Worm (Caenorhabditis elegans) whole organism, L3 larva: ENCODE data around the gene F54D8.10.

Experiments used
- R02D3.7 ChIP-seq: fragments of 150-350 bp; optimal IDR thresholded peaks from 2 replicates; lab custom pipeline; 2014; ENCODE audit warnings: missing biosample characterization, missing genetic modification characterization
- ZK546.5 ChIP-seq: sonication (generic microtip); optimal IDR thresholded peaks from 2 replicates; lab custom pipeline; 2017; ENCODE audit warnings: missing biosample characterization, missing genetic modification characterization
- aly-2 ChIP-seq: fragments of 150-350 bp; optimal IDR thresholded peaks from 2 replicates; lab custom pipeline; 2014; ENCODE audit warnings: missing biosample characterization, missing genetic modification characterization
- egl-27 ChIP-seq: sonication (generic microtip); optimal IDR thresholded peaks from 4 replicates; lab custom pipeline; 2017; ENCODE audit warnings: missing biosample characterization, missing genetic modification reagents, missing genetic modification characterization
- elt-3 ChIP-seq, 3 experiments: fragments of 150-350 bp in 1 of 3; sonication (generic microtip) in 2 of 3; optimal IDR thresholded peaks; 2 replicates in 2 of 3; 4 replicates in 1 of 3; lab custom pipeline; 2014 to 2017; ENCODE audit warnings: missing biosample characterization in 3 of 3, missing genetic modification characterization in 3 of 3
- fkh-10 ChIP-seq: sonication (generic microtip); optimal IDR thresholded peaks from 2 replicates; lab custom pipeline; 2017; ENCODE audit warnings: missing biosample characterization, missing genetic modification reagents, missing genetic modification characterization
- fkh-2 ChIP-seq: fragments of 150-350 bp; optimal IDR thresholded peaks from 2 replicates; lab custom pipeline; 2014; ENCODE audit warnings: missing biosample characterization, missing genetic modification reagents, missing genetic modification characterization
- hmg-11 ChIP-seq: sonication (generic microtip); optimal IDR thresholded peaks from 2 replicates; lab custom pipeline; 2016; ENCODE audit warnings: missing genetic modification characterization, missing compliant biosample characterization
- lin-39 ChIP-seq: fragments of 150-350 bp; optimal IDR thresholded peaks from 2 replicates; lab custom pipeline; 2018; ENCODE audit warnings: missing biosample characterization, missing genetic modification reagents, missing genetic modification characterization
- nhr-28 ChIP-seq: fragments of 150-350 bp; optimal IDR thresholded peaks from 2 replicates; lab custom pipeline; 2014; ENCODE audit warnings: missing biosample characterization, missing genetic modification characterization
- unc-62 ChIP-seq: fragments of 150-350 bp; sonication (generic microtip); optimal IDR thresholded peaks from 4 replicates; lab custom pipeline; 2014; ENCODE audit warnings: missing biosample characterization, missing genetic modification reagents, missing genetic modification characterization
- ztf-11 ChIP-seq: fragments of 150-350 bp; optimal IDR thresholded peaks from 2 replicates; lab custom pipeline; 2014; ENCODE audit warnings: missing biosample characterization, missing genetic modification characterization

- no peak for TF ChIP-seq ZK546.5
- no peak for TF ChIP-seq unc-62 (GFP tag; lab: Kevin White, UChicago)
- no peak for TF ChIP-seq elt-3 (tag; optimal IDR thresholded peaks at IDR 0.05; lab: Kevin White, UChicago)
- TF ChIP-seq R02D3.7 (tag; lab: Kevin White, UChicago) = no peak
- no peak for TF ChIP-seq fkh-2 (tag; lab: Kevin White, UChicago)
- no peak for TF ChIP-seq fkh-10 (GFP tag; lab: Kevin White, UChicago)
- no peak for TF ChIP-seq lin-39 (tag; lab: Kevin White, UChicago)
- TF ChIP-seq nhr-28 (tag; lab: Kevin White, UChicago) = no peak
- TF ChIP-seq hmg-11 = no peak
- no peak for TF ChIP-seq ztf-11 (tag; lab: Kevin White, UChicago)
- no peak for TF ChIP-seq aly-2
- TF ChIP-seq egl-27 (tag; lab: Kevin White, UChicago) = no peak
Measured at ce11 chrIII:5047740-5048139, 46.9 kb upstream of the F54D8.10 start, which contains the start of gene C45G9.5.
